Fruit fly (Drosophila melanogaster): ENCODE measurements around the gene Mnt.

- TF ChIP-seq GATAd (GFP tag; optimal IDR thresholded peaks at IDR 0.05), result no peak
- TF ChIP-seq psq (GFP tag; optimal IDR thresholded peaks at IDR 0.05), result no peak
- no peak for TF ChIP-seq usp (GFP tag; optimal IDR thresholded peaks at IDR 0.05)
- TF ChIP-seq pan (optimal IDR thresholded peaks at IDR 0.05), result no peak
- TF ChIP-seq foxo (GFP tag; optimal IDR thresholded peaks at IDR 0.05), result no peak
- TF ChIP-seq Hr78 (GFP tag; optimal IDR thresholded peaks at IDR 0.05), result no peak
These were observed 71.1 kb downstream of the Mnt start for dm6 chrX:3742723-3743004.
